Fruit fly (Drosophila melanogaster) whole organism, prepupa: ENCODE measurements around the gene TTLL15.
A peak's percentile ranks its signal among the peaks of the same experiment; 100 is the strongest.

Experiments
- Blimp-1 ChIP-seq: fragments of 200-800 bp; sonication (Bioruptor generic); optimal IDR thresholded peaks from 3 replicates; lab custom pipeline; 2017; ENCODE audit warnings: missing biosample characterization, missing genetic modification characterization, mild to moderate bottlenecking, moderate library complexity, missing genetic modification reagents
- CG10669 ChIP-seq: fragments of 200-800 bp; sonication (Bioruptor generic); optimal IDR thresholded peaks from 3 replicates; lab custom pipeline; 2018; ENCODE audit warnings: missing biosample characterization, mild to moderate bottlenecking, missing genetic modification characterization, moderate library complexity
- CG11294 ChIP-seq: fragments of 200-800 bp; sonication (Bioruptor generic); IDR thresholded peaks from 2 replicates; pipeline ENCODE4 v1.3.6; 2022; ENCODE audit warnings: missing biosample characterization, missing genetic modification characterization
- CG11902 ChIP-seq: fragments of 200-800 bp; sonication (Bioruptor generic); optimal IDR thresholded peaks from 3 replicates; lab custom pipeline; 2016; ENCODE audit warnings: missing biosample characterization, missing genetic modification characterization
- CG15336 ChIP-seq: fragments of 200-800 bp; sonication (Bioruptor generic); IDR thresholded peaks from 2 replicates; pipeline ENCODE4 v1.3.6; 2022; ENCODE audit warnings: missing biosample characterization, missing genetic modification characterization
- CG1621 ChIP-seq: fragments of 200-800 bp; sonication (Bioruptor generic); optimal IDR thresholded peaks from 3 replicates; lab custom pipeline; 2018; ENCODE audit warnings: missing biosample characterization, mild to moderate bottlenecking, missing genetic modification characterization
- CG16779 ChIP-seq: fragments of 200-800 bp; sonication (Bioruptor generic); optimal IDR thresholded peaks from 3 replicates; lab custom pipeline; 2017; ENCODE audit warnings: missing biosample characterization, mild to moderate bottlenecking, missing genetic modification characterization
- CG3032 ChIP-seq: fragments of 200-800 bp; optimal IDR thresholded peaks from 2 replicates; lab custom pipeline; 2019; ENCODE audit warnings: missing biosample characterization, mild to moderate bottlenecking, missing genetic modification characterization, moderate library complexity
- CG32006 ChIP-seq: fragments of 200-800 bp; sonication (Bioruptor generic); optimal IDR thresholded peaks from 3 replicates; lab custom pipeline; 2017; ENCODE audit warnings: missing biosample characterization, mild to moderate bottlenecking, missing genetic modification characterization
- CG34406 ChIP-seq: fragments of 200-800 bp; sonication (Bioruptor generic); optimal IDR thresholded peaks from 3 replicates; lab custom pipeline; 2016; ENCODE audit warnings: missing biosample characterization, missing genetic modification characterization
- CG3919 ChIP-seq: fragments of 200-800 bp; sonication (Bioruptor generic); optimal IDR thresholded peaks from 3 replicates; lab custom pipeline; 2016; ENCODE audit warnings: missing biosample characterization, missing genetic modification characterization
- CG4318 ChIP-seq: fragments of 200-800 bp; sonication (Bioruptor generic); optimal IDR thresholded peaks from 3 replicates; lab custom pipeline; 2017; ENCODE audit warnings: missing biosample characterization, mild to moderate bottlenecking, missing genetic modification characterization
- CG6163 ChIP-seq: fragments of 200-800 bp; sonication (Bioruptor generic); IDR thresholded peaks from 3 replicates; pipeline ENCODE4 v1.3.6; 2022; ENCODE audit warnings: missing biosample characterization, missing genetic modification characterization
- CG6276 ChIP-seq: fragments of 200-800 bp; sonication (Bioruptor generic); optimal IDR thresholded peaks from 2 replicates; lab custom pipeline; 2017; ENCODE audit warnings: missing biosample characterization, mild to moderate bottlenecking, missing genetic modification characterization
- CG6808 ChIP-seq: fragments of 200-800 bp; sonication (Bioruptor generic); optimal IDR thresholded peaks from 3 replicates; lab custom pipeline; 2017; ENCODE audit warnings: missing biosample characterization, missing genetic modification characterization, mild to moderate bottlenecking, moderate library complexity, missing genetic modification reagents
- CG6854 ChIP-seq: fragments of 200-800 bp; sonication (Bioruptor generic); optimal IDR thresholded peaks from 2 replicates; lab custom pipeline; 2017; ENCODE audit warnings: missing biosample characterization, mild to moderate bottlenecking, missing genetic modification characterization
- CG7368 ChIP-seq: fragments of 200-800 bp; sonication (Bioruptor generic); optimal IDR thresholded peaks from 3 replicates; lab custom pipeline; 2016; ENCODE audit warnings: missing biosample characterization, missing genetic modification characterization
- CG8119 ChIP-seq: fragments of 200-800 bp; sonication (Bioruptor generic); IDR thresholded peaks from 3 replicates; pipeline ENCODE4 v1.3.6; 2022; ENCODE audit warnings: missing biosample characterization, missing genetic modification characterization
- CG8632 ChIP-seq: fragments of 200-800 bp; sonication (Bioruptor generic); optimal IDR thresholded peaks from 3 replicates; lab custom pipeline; 2016; ENCODE audit warnings: missing biosample characterization, missing genetic modification characterization
- CG9139 ChIP-seq: fragments of 200-800 bp; sonication (Bioruptor generic); optimal IDR thresholded peaks from 3 replicates; lab custom pipeline; 2017; ENCODE audit warnings: missing biosample characterization, mild to moderate bottlenecking, missing genetic modification characterization
- Eip75B ChIP-seq: fragments of 200-800 bp; sonication (Bioruptor generic); optimal IDR thresholded peaks from 3 replicates; lab custom pipeline; 2016; ENCODE audit warnings: missing biosample characterization, missing genetic modification characterization
- Eip78C ChIP-seq: fragments of 200-800 bp; sonication (Bioruptor generic); peaks from one replicate; lab custom pipeline; 2016; ENCODE audit warnings: missing biosample characterization, missing genetic modification characterization
- Eip93F ChIP-seq: fragments of 200-800 bp; sonication (Bioruptor generic); optimal IDR thresholded peaks from 2 replicates; lab custom pipeline; 2016; ENCODE audit warnings: missing biosample characterization, mild to moderate bottlenecking, missing genetic modification characterization
- Ets96B ChIP-seq: fragments of 200-800 bp; optimal IDR thresholded peaks from 2 replicates; lab custom pipeline; 2019; ENCODE audit warnings: missing biosample characterization, mild to moderate bottlenecking, missing genetic modification characterization, moderate library complexity
- Gug ChIP-seq: fragments of 200-800 bp; sonication (Bioruptor generic); IDR thresholded peaks from 2 replicates; pipeline ENCODE4 v1.3.6; 2022; ENCODE audit warnings: missing biosample characterization, missing genetic modification characterization
- Hr38 ChIP-seq: sonication (Bioruptor generic); optimal IDR thresholded peaks from 2 replicates; lab custom pipeline; 2016; ENCODE audit warnings: missing biosample characterization, missing genetic modification characterization
- Hr39 ChIP-seq: fragments of 200-800 bp; sonication (Bioruptor generic); optimal IDR thresholded peaks from 2 replicates; lab custom pipeline; 2016; ENCODE audit warnings: missing biosample characterization, missing genetic modification characterization
- Hr4 ChIP-seq: fragments of 200-800 bp; sonication (Bioruptor generic); optimal IDR thresholded peaks from 3 replicates; lab custom pipeline; 2016; ENCODE audit warnings: missing biosample characterization, missing genetic modification characterization
- Lpt ChIP-seq: fragments of 200-800 bp; sonication (Bioruptor generic); optimal IDR thresholded peaks from 3 replicates; lab custom pipeline; 2016; ENCODE audit warnings: missing biosample characterization, missing genetic modification characterization
- Met ChIP-seq: fragments of 200-800 bp; sonication (Bioruptor generic); optimal IDR thresholded peaks from 3 replicates; lab custom pipeline; 2016; ENCODE audit warnings: missing biosample characterization, missing genetic modification characterization
- OdsH ChIP-seq: fragments of 200-800 bp; sonication (Bioruptor generic); optimal IDR thresholded peaks from 3 replicates; lab custom pipeline; 2016; ENCODE audit warnings: missing biosample characterization, missing genetic modification characterization
- Smox ChIP-seq: fragments of 200-800 bp; sonication (Bioruptor generic); optimal IDR thresholded peaks from 3 replicates; lab custom pipeline; 2016; ENCODE audit warnings: missing biosample characterization, missing genetic modification characterization
- Sox102F ChIP-seq: fragments of 200-800 bp; sonication (Bioruptor generic); optimal IDR thresholded peaks from 2 replicates; lab custom pipeline; 2016; ENCODE audit warnings: missing biosample characterization, mild to moderate bottlenecking, missing genetic modification characterization
- Sox14 ChIP-seq: fragments of 200-800 bp; sonication (Bioruptor generic); optimal IDR thresholded peaks from 3 replicates; lab custom pipeline; 2016; ENCODE audit warnings: missing biosample characterization, missing genetic modification characterization
- Sox15 ChIP-seq: fragments of 200-800 bp; sonication (Bioruptor generic); optimal IDR thresholded peaks from 3 replicates; lab custom pipeline; 2016; ENCODE audit warnings: missing biosample characterization, missing genetic modification characterization
- achi ChIP-seq: fragments of 200-800 bp; sonication (Bioruptor generic); optimal IDR thresholded peaks from 3 replicates; lab custom pipeline; 2016; ENCODE audit warnings: missing biosample characterization, missing genetic modification characterization
- acj6 ChIP-seq: fragments of 200-800 bp; sonication (Bioruptor generic); optimal IDR thresholded peaks from 3 replicates; lab custom pipeline; 2016; ENCODE audit warnings: missing biosample characterization, missing genetic modification characterization
- cyc ChIP-seq: fragments of 200-800 bp; sonication (Bioruptor generic); optimal IDR thresholded peaks from 3 replicates; lab custom pipeline; 2016; ENCODE audit warnings: missing biosample characterization, missing genetic modification characterization
- dac ChIP-seq: fragments of 200-800 bp; sonication (Bioruptor generic); optimal IDR thresholded peaks from 2 replicates; lab custom pipeline; 2017; ENCODE audit warnings: missing biosample characterization, mild to moderate bottlenecking, missing genetic modification characterization
- dsx ChIP-seq: fragments of 200-800 bp; optimal IDR thresholded peaks from 3 replicates; lab custom pipeline; 2019; ENCODE audit warnings: missing biosample characterization, mild to moderate bottlenecking, missing genetic modification characterization, moderate library complexity; ENCODE audit not compliant: poor library complexity, severe bottlenecking
- eg ChIP-seq: fragments of 200-800 bp; sonication (Bioruptor generic); IDR thresholded peaks from 3 replicates; pipeline ENCODE4 v1.3.6; 2022; ENCODE audit warnings: missing biosample characterization, missing genetic modification characterization
- esn ChIP-seq: fragments of 200-800 bp; sonication (Bioruptor generic); optimal IDR thresholded peaks from 2 replicates; lab custom pipeline; 2016; ENCODE audit warnings: missing biosample characterization, mild to moderate bottlenecking, missing genetic modification characterization, moderate library complexity
- fd59A ChIP-seq: fragments of 200-800 bp; sonication (Bioruptor generic); optimal IDR thresholded peaks from 2 replicates; lab custom pipeline; 2017; ENCODE audit warnings: missing biosample characterization, mild to moderate bottlenecking, missing genetic modification characterization, missing genetic modification reagents
- fd85E ChIP-seq: fragments of 200-800 bp; sonication (Bioruptor generic); optimal IDR thresholded peaks from 3 replicates; lab custom pipeline; 2016; ENCODE audit warnings: missing biosample characterization, missing genetic modification characterization
- lz ChIP-seq: fragments of 200-800 bp; sonication (Bioruptor generic); optimal IDR thresholded peaks from 3 replicates; lab custom pipeline; 2016; ENCODE audit warnings: missing biosample characterization, missing genetic modification characterization
- net ChIP-seq: fragments of 200-800 bp; sonication (Bioruptor generic); optimal IDR thresholded peaks from 3 replicates; lab custom pipeline; 2016; ENCODE audit warnings: missing biosample characterization, missing genetic modification characterization
- pdm3 ChIP-seq: fragments of 200-800 bp; sonication (Bioruptor generic); optimal IDR thresholded peaks from 3 replicates; lab custom pipeline; 2016; ENCODE audit warnings: missing biosample characterization, missing genetic modification characterization
- salr ChIP-seq, 2 experiments: fragments of 200-800 bp; sonication (Bioruptor generic); optimal IDR thresholded peaks; 3 replicates each; lab custom pipeline; 2016 to 2018; ENCODE audit warnings: missing biosample characterization in 2 of 2, missing genetic modification characterization in 2 of 2, mild to moderate bottlenecking in 1 of 2
- spab ChIP-seq: fragments of 200-800 bp; sonication (Bioruptor generic); optimal IDR thresholded peaks from 2 replicates; lab custom pipeline; 2017; ENCODE audit warnings: missing biosample characterization, mild to moderate bottlenecking, missing genetic modification characterization, missing genetic modification reagents
- ss ChIP-seq, 2 experiments: fragments of 200-800 bp; sonication (Bioruptor generic); optimal IDR thresholded peaks; 2 replicates in 1 of 2; 3 replicates in 1 of 2; lab custom pipeline; 2017 to 2018; ENCODE audit warnings: mild to moderate bottlenecking in 2 of 2, missing biosample characterization in 2 of 2, missing genetic modification characterization in 2 of 2, moderate library complexity in 1 of 2
- svp ChIP-seq: fragments of 200-800 bp; sonication (Bioruptor generic); peaks from one replicate; lab custom pipeline; 2016; ENCODE audit warnings: missing biosample characterization, missing genetic modification characterization
- topi ChIP-seq: fragments of 200-800 bp; sonication (Bioruptor generic); optimal IDR thresholded peaks from 3 replicates; lab custom pipeline; 2016; ENCODE audit warnings: missing biosample characterization, missing genetic modification characterization

TTLL15 gene

DNA sequence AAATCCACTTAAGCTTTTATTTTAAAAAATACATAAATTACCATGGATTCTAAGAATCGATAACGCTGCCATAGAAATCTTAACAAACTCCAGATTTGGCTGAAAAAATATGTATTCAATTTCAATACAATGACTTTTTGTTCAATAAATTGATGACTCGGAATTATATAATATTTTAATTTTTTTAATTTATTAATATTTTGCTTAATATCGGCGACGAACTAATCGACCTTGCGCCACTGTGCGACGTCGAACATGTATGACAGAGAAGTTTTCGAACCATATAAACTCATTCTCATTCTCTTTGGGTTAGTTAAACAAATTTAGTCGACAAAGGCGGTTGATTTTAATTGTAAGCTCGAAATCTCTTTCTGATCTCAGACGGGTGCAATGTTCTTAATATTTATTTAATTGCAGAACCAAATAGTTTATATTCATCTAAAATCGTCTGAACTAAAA, 34.5 kb downstream of the TTLL15 start, which contains the start of gene CG42394:
Gene CG42394 (plus strand): TSS at position 311 of the 459 bp plus-strand sequence.
- TF ChIP-seq CG6854 (GFP tag; lab: Kevin White, UChicago) = peak; percentile 92
- TF ChIP-seq CG6163 (GFP tag; lab: Robert Waterston, UW) = peak; percentile 95
- TF ChIP-seq CG16779 (tag; lab: Kevin White, UChicago) = peak; percentile 96
- peak; percentile 97 for TF ChIP-seq CG6276 (GFP tag; lab: Kevin White, UChicago)
- TF ChIP-seq esn (GFP tag; lab: Kevin White, UChicago) = peak; percentile 92
- peak; percentile 83 for TF ChIP-seq lz
- TF ChIP-seq CG7368 (GFP tag; lab: Kevin White, UChicago) = peak; percentile 86
- peak; percentile 88 for TF ChIP-seq CG9139 (GFP tag; lab: Kevin White, UChicago)
- peak; percentile 90 for TF ChIP-seq Eip93F (GFP tag; lab: Kevin White, UChicago)
- peak; percentile 90 for TF ChIP-seq acj6 (GFP tag; lab: Kevin White, UChicago)
- TF ChIP-seq Hr38 (GFP tag; lab: Kevin White, UChicago) = no peak
- peak; percentile 71 for TF ChIP-seq CG11902 (GFP tag; lab: Kevin White, UChicago)
- TF ChIP-seq CG4318 (GFP tag; lab: Kevin White, UChicago) = peak; percentile 92
- peak; percentile 95 for TF ChIP-seq CG3919
- TF ChIP-seq CG1621 = peak; percentile 86
- peak; percentile 86 for TF ChIP-seq Eip75B (GFP tag; lab: Kevin White, UChicago)
- peak; percentile 78 for TF ChIP-seq fd59A (GFP tag; lab: Kevin White, UChicago)
- TF ChIP-seq Sox102F (GFP tag; lab: Kevin White, UChicago) = peak; percentile 91
- peak; percentile 96 for TF ChIP-seq CG32006 (GFP tag; lab: Kevin White, UChicago)
- TF ChIP-seq ss (GFP tag; optimal IDR thresholded peaks at IDR 0.05; lab: Kevin White, UChicago) = peak; percentile 89 to 92
- TF ChIP-seq OdsH (GFP tag; lab: Kevin White, UChicago) = peak; percentile 92
- TF ChIP-seq dsx (GFP tag; lab: Kevin White, UChicago) = peak; percentile 87
- peak; percentile 94 for TF ChIP-seq Gug (GFP tag; lab: Robert Waterston, UW)
- TF ChIP-seq Sox15 (GFP tag; lab: Kevin White, UChicago) = peak; percentile 55
- peak; percentile 92 for TF ChIP-seq net (GFP tag; lab: Kevin White, UChicago)
- peak; percentile 87 for TF ChIP-seq CG6808 (GFP tag; lab: Kevin White, UChicago)
- peak; percentile 97 for TF ChIP-seq CG15336
- peak; percentile 91 for TF ChIP-seq Met (GFP tag; lab: Kevin White, UChicago)
- TF ChIP-seq CG10669 (GFP tag; lab: Kevin White, UChicago) = peak; percentile 94
- peak; percentile 89 for TF ChIP-seq CG8632 (GFP tag; lab: Kevin White, UChicago)
- peak; percentile 83 to 94 for TF ChIP-seq salr (GFP tag; optimal IDR thresholded peaks at IDR 0.05; lab: Kevin White, UChicago)
- peak; percentile 93 for TF ChIP-seq CG3032
- TF ChIP-seq Eip78C (GFP tag; lab: Kevin White, UChicago) = peak; percentile 97
- TF ChIP-seq Blimp-1 (GFP tag; lab: Kevin White, UChicago) = peak; percentile 77
- TF ChIP-seq dac (GFP tag; lab: Kevin White, UChicago) = peak; percentile 82
- TF ChIP-seq Lpt (GFP tag; lab: Kevin White, UChicago) = peak; percentile 93
- TF ChIP-seq Hr4 (GFP tag; lab: Kevin White, UChicago) = peak; percentile 91
- peak; percentile 96 for TF ChIP-seq CG8119
- TF ChIP-seq eg (GFP tag; lab: Robert Waterston, UW) = peak; percentile 95
- TF ChIP-seq CG34406 = peak; percentile 90
- TF ChIP-seq Sox14 (GFP tag; lab: Kevin White, UChicago) = peak; percentile 88
- peak; percentile 92 for TF ChIP-seq achi
- peak; percentile 95 for TF ChIP-seq spab (GFP tag; lab: Kevin White, UChicago)
- TF ChIP-seq fd85E = peak; percentile 81
- TF ChIP-seq svp (GFP tag; lab: Kevin White, UChicago) = peak; percentile 93
- peak; percentile 98 for TF ChIP-seq Ets96B (tag; lab: Kevin White, UChicago)
- peak; percentile 69 for TF ChIP-seq Hr39 (GFP tag; lab: Kevin White, UChicago)
- TF ChIP-seq Smox (GFP tag; lab: Kevin White, UChicago) = peak; percentile 90
- peak; percentile 89 for TF ChIP-seq pdm3 (GFP tag; lab: Kevin White, UChicago)
- peak; percentile 93 for TF ChIP-seq CG11294 (GFP tag; lab: Robert Waterston, UW)
- TF ChIP-seq topi (GFP tag; lab: Kevin White, UChicago) = peak; percentile 92
- peak; percentile 77 for TF ChIP-seq cyc (GFP tag; lab: Kevin White, UChicago)
